Worm (Caenorhabditis elegans) whole organism, late embryonic: ENCODE measurements around the gene Y43F8B.18.

ENCODE experiments used
- C08G9.2 ChIP-seq: sonication (generic microtip); optimal IDR thresholded peaks from 2 replicates; lab custom pipeline; 2016; ENCODE audit warnings: mild to moderate bottlenecking, missing genetic modification characterization, moderate library complexity, missing compliant biosample characterization
- F13H6.1 ChIP-seq: sonication (generic microtip); optimal IDR thresholded peaks from 2 replicates; lab custom pipeline; 2016; ENCODE audit warnings: missing genetic modification characterization, missing compliant biosample characterization
- K09A11.1 ChIP-seq: sonication (generic microtip); optimal IDR thresholded peaks from 2 replicates; lab custom pipeline; 2017; ENCODE audit warnings: antibody characterized with exemption, mild to moderate bottlenecking, missing genetic modification characterization, missing compliant biosample characterization; ENCODE audit not compliant: insufficient read depth
- ceh-18 ChIP-seq: sonication (generic microtip); optimal IDR thresholded peaks from 2 replicates; lab custom pipeline; 2016; ENCODE audit warnings: missing genetic modification characterization, missing compliant biosample characterization
- ceh-19 ChIP-seq: fragments of 200-800 bp; sonication (Bioruptor generic); optimal IDR thresholded peaks from 2 replicates; lab custom pipeline; 2018; ENCODE audit warnings: mild to moderate bottlenecking, missing genetic modification characterization, missing compliant biosample characterization
- ceh-30 ChIP-seq: fragments of 150-350 bp; optimal IDR thresholded peaks from 2 replicates; lab custom pipeline; 2014; ENCODE audit warnings: missing biosample characterization, missing genetic modification characterization
- ceh-31 ChIP-seq: sonication (generic microtip); optimal IDR thresholded peaks from 2 replicates; lab custom pipeline; 2016; ENCODE audit warnings: missing genetic modification characterization, missing compliant biosample characterization
- ceh-34 ChIP-seq: sonication (generic microtip); optimal IDR thresholded peaks from 2 replicates; lab custom pipeline; 2016; ENCODE audit warnings: mild to moderate bottlenecking, missing genetic modification characterization, missing compliant biosample characterization
- ceh-48 ChIP-seq: sonication (generic microtip); optimal IDR thresholded peaks from 2 replicates; lab custom pipeline; 2016; ENCODE audit warnings: missing genetic modification characterization, inconsistent platforms, missing compliant biosample characterization
- ceh-6 ChIP-seq: fragments of 200-800 bp; sonication (Bioruptor generic); optimal IDR thresholded peaks from 2 replicates; lab custom pipeline; 2018; ENCODE audit warnings: mild to moderate bottlenecking, missing genetic modification characterization, missing compliant biosample characterization
- dve-1 ChIP-seq: sonication (generic microtip); optimal IDR thresholded peaks from 2 replicates; lab custom pipeline; 2017; ENCODE audit warnings: antibody characterized with exemption, mild to moderate bottlenecking, missing genetic modification characterization, missing compliant biosample characterization
- elt-2 ChIP-seq: sonication (generic microtip); optimal IDR thresholded peaks from 2 replicates; lab custom pipeline; 2016; ENCODE audit warnings: missing genetic modification reagents, missing genetic modification characterization, missing compliant biosample characterization
- elt-4 ChIP-seq: sonication (generic microtip); optimal IDR thresholded peaks from 2 replicates; lab custom pipeline; 2016; ENCODE audit warnings: missing genetic modification characterization, missing compliant biosample characterization
- ets-4 ChIP-seq: sonication (generic microtip); optimal IDR thresholded peaks from 2 replicates; lab custom pipeline; 2016; ENCODE audit warnings: missing genetic modification characterization, missing compliant biosample characterization
- eyg-1 ChIP-seq: sonication (generic microtip); optimal IDR thresholded peaks from 2 replicates; lab custom pipeline; 2016; ENCODE audit warnings: missing genotype, missing genetic modification characterization, missing compliant biosample characterization
- gmeb-2 ChIP-seq: sonication (generic microtip); optimal IDR thresholded peaks from 2 replicates; lab custom pipeline; 2016; ENCODE audit warnings: missing genetic modification characterization, inconsistent platforms, missing compliant biosample characterization
- hlh-30 ChIP-seq: sonication (generic microtip); optimal IDR thresholded peaks from 2 replicates; lab custom pipeline; 2017; ENCODE audit warnings: antibody characterized with exemption, missing genetic modification characterization, missing compliant biosample characterization; ENCODE audit not compliant: insufficient read depth
- lim-6 ChIP-seq: sonication (generic microtip); optimal IDR thresholded peaks from 2 replicates; lab custom pipeline; 2016; ENCODE audit warnings: missing genetic modification characterization, missing compliant biosample characterization
- mec-3 ChIP-seq: sonication (generic microtip); optimal IDR thresholded peaks from 2 replicates; lab custom pipeline; 2016; ENCODE audit warnings: borderline replicate concordance, missing genetic modification characterization, missing compliant biosample characterization
- nfya-1 ChIP-seq: sonication (generic microtip); optimal IDR thresholded peaks from 2 replicates; lab custom pipeline; 2017; ENCODE audit warnings: missing genetic modification characterization, mild to moderate bottlenecking, missing compliant biosample characterization, antibody characterized with exemption, moderate library complexity
- nhr-11 ChIP-seq: fragments of 150-350 bp; optimal IDR thresholded peaks from 2 replicates; lab custom pipeline; 2014; ENCODE audit warnings: missing biosample characterization, missing genetic modification characterization
- pax-1 ChIP-seq: fragments of 150-350 bp; optimal IDR thresholded peaks from 2 replicates; lab custom pipeline; 2014; ENCODE audit warnings: missing biosample characterization, missing genetic modification characterization
- pha-2 ChIP-seq: sonication (generic microtip); optimal IDR thresholded peaks from 2 replicates; lab custom pipeline; 2017; ENCODE audit warnings: mild to moderate bottlenecking, missing genetic modification characterization, missing compliant biosample characterization
- pha-4 ChIP-seq: fragments of 150-350 bp; optimal IDR thresholded peaks from 2 replicates; lab custom pipeline; 2018; ENCODE audit warnings: missing biosample characterization, missing genetic modification reagents, missing genetic modification characterization
- ref-2 ChIP-seq: sonication (generic microtip); optimal IDR thresholded peaks from 2 replicates; lab custom pipeline; 2016; ENCODE audit warnings: missing genetic modification characterization, missing compliant biosample characterization
- rnt-1 ChIP-seq: sonication (generic microtip); optimal IDR thresholded peaks from 2 replicates; lab custom pipeline; 2016; ENCODE audit warnings: missing genetic modification characterization, missing compliant biosample characterization
- sox-2 ChIP-seq: fragments of 200-800 bp; sonication (Bioruptor generic); IDR thresholded peaks from 2 replicates; pipeline ENCODE4 v1.3.6; 2022; ENCODE audit warnings: missing genetic modification reagents, missing genetic modification characterization, missing compliant biosample characterization
- sox-4 ChIP-seq: sonication (generic microtip); optimal IDR thresholded peaks from 2 replicates; lab custom pipeline; 2017; ENCODE audit warnings: mild to moderate bottlenecking, missing genetic modification characterization, inconsistent platforms, missing compliant biosample characterization
- tbx-2 ChIP-seq: sonication (generic microtip); optimal IDR thresholded peaks from 2 replicates; lab custom pipeline; 2016; ENCODE audit warnings: missing genetic modification characterization, missing compliant biosample characterization
- unc-3 ChIP-seq, 2 experiments: fragments of 200-800 bp in 1 of 2; sonication (Bioruptor generic) in 1 of 2; sonication (generic microtip) in 1 of 2; conservative IDR thresholded peaks in 1 of 2; optimal IDR thresholded peaks in 1 of 2; 2 replicates each; pipeline versions ENCODE4 v1.3.6 to Lab custom; 2016 to 2022; ENCODE audit warnings: missing compliant biosample characterization in 2 of 2, missing genetic modification characterization in 2 of 2, missing genetic modification reagents in 1 of 2
- unc-42 ChIP-seq: sonication (generic microtip); optimal IDR thresholded peaks from 2 replicates; lab custom pipeline; 2016; ENCODE audit warnings: missing genotype, missing genetic modification characterization, missing compliant biosample characterization
- unc-55 ChIP-seq: sonication (generic microtip); optimal IDR thresholded peaks from 2 replicates; lab custom pipeline; 2017; ENCODE audit warnings: missing biosample characterization, missing genetic modification reagents, missing genetic modification characterization
- ztf-16 ChIP-seq: sonication (generic microtip); optimal IDR thresholded peaks from 2 replicates; lab custom pipeline; 2017; ENCODE audit warnings: missing genetic modification characterization, missing compliant biosample characterization

Y43F8B.18 gene

ce11 chrV:19524569-19524968 is 38.8 kb downstream of the Y43F8B.18 start:
- TF ChIP-seq sox-4 (tag; lab: Kevin White, UChicago) (no peak), unc-42 (tag; lab: Kevin White, UChicago) (peak; percentile 31)

- TF ChIP-seq nhr-11 (tag; lab: Kevin White, UChicago): no peak
Observed at ce11 chrV:19526197-19526596, 40.4 kb downstream of the Y43F8B.18 start.

DNA sequence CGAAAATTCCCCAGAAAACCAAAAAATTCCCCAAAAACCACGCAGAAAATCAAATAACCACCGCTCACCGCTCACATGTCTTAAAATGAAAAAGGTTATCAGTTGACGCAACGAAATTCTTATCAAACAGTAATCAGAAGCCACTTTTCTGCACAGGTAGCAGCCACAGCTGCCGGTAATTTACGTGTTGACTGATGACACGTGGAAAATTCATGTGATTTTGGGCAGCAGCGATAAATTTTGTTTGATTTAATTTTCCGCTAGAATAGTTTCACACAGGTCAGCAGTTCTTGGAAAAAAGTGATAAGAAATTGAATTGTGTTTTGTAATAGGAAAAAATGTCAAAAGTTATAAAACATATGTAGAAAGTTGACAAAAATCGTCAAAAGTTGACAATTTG is 41.8 kb downstream of the Y43F8B.18 start:
- TF ChIP-seq ztf-16 (tag; lab: Kevin White, UChicago) (no peak), elt-2 (tag; lab: Kevin White, UChicago) (peak; percentile 71)

DNA sequence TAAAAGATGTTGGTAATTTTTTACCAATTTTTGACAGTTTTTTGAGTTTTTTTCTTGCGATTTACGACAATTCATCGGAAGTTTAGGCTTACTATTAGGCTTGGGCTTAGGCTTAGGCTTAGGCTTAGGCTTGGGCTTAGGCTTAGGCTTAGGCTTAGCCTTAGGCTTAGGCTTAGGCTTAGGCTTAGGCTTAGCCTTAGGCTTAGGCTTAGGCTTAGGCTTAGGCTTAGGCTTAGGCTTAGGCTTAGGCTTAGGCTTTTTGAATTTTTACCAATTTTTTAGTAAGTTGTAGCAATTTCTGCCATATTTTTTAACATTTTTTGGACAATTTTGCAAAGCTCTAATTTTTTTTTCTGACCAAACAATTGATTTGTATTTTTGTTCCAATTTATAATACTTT is 42.7 kb downstream of the Y43F8B.18 start:
- peak; percentile 61 for TF ChIP-seq dve-1 (tag; lab: Kevin White, UChicago)

- TF ChIP-seq hlh-30 (tag; lab: Kevin White, UChicago) (peak; percentile 97), ets-4 (tag; lab: Kevin White, UChicago) (peak; percentile 17), ceh-31 (peak; percentile 68), elt-4 (tag; lab: Kevin White, UChicago) (no peak), rnt-1 (tag; lab: Kevin White, UChicago) (peak; percentile 70), unc-55 (peak; percentile 98), eyg-1 (tag; lab: Kevin White, UChicago) (no peak), pha-2 (tag; lab: Kevin White, UChicago) (peak; percentile 77), ceh-18 (tag; lab: Kevin White, UChicago) (peak; percentile 62), ceh-6 (no peak), ref-2 (tag; lab: Kevin White, UChicago) (peak; percentile 71), C08G9.2 (tag; lab: Kevin White, UChicago) (no peak), ceh-30 (tag; lab: Kevin White, UChicago) (peak; percentile 48), dve-1 (tag; lab: Kevin White, UChicago) (peak; percentile 17), elt-2 (tag; lab: Kevin White, UChicago) (peak; percentile 40), gmeb-2 (tag; lab: Kevin White, UChicago) (no peak), unc-3 (GFP tag; conservative IDR thresholded peaks at IDR 0.05; lab: Robert Waterston, UW) (peak; percentile 47; the same call in 1 of the 2 replicates), unc-3 (tag; optimal IDR thresholded peaks at IDR 0.05; lab: Kevin White, UChicago) (no peak), ceh-19 (GFP tag; lab: Kevin White, UChicago) (no peak), K09A11.1 (tag; lab: Kevin White, UChicago) (peak; percentile 48), tbx-2 (tag; lab: Kevin White, UChicago) (peak; percentile 84), lim-6 (tag; lab: Kevin White, UChicago) (no peak), nfya-1 (tag; lab: Kevin White, UChicago) (peak; percentile 84), pax-1 (tag; lab: Kevin White, UChicago) (peak; percentile 44), F13H6.1 (tag; lab: Kevin White, UChicago) (peak; percentile 18), sox-2 (peak; percentile 8; the same call in 1 of the 2 replicates), ceh-34 (tag; lab: Kevin White, UChicago) (peak; percentile 71), unc-42 (tag; lab: Kevin White, UChicago) (peak; percentile 74)
Observed at ce11 chrV:19529168-19529567, 43.4 kb downstream of the Y43F8B.18 start.

ce11 chrV:19531034-19531433 is 45.2 kb downstream of the Y43F8B.18 start:
- TF ChIP-seq pha-4 (tag; lab: Kevin White, UChicago) (no peak), ref-2 (tag; lab: Kevin White, UChicago) (no peak), ceh-48 (tag; lab: Kevin White, UChicago) (no peak), mec-3 (tag; lab: Kevin White, UChicago) (no peak)
- TF ChIP-seq, all 69 proteins: peak for 0
